Worm (Caenorhabditis elegans): Measurements from ENCODE around the gene mcm-10.

DNA sequence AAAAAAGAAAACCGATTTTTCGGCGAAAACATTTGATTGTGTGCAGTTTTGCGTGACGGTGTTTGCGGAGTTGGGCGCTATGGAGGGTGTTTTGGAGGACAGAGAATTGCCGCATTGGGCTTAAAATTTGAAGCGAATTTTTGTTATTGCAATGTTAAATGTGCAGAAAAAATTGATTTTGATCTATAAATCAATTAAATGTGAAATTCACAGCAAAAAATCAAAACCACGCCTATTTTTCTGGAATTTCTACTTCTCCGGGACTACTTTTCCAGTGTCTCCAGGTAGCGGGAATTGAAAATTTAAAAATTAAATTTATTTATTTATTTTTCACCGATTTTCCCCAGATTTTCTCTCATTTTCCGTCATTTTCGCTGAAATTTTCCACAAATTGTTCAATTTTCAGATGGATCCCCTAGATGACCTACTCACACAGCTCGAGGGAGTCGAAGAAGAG, at the start of gene mcm-10:
- TF ChIP-seq T22C8.4 (GFP tag; IDR thresholded peaks at IDR 0.05) (no peak; the same call in 1 of the 2 replicates), klf-2 (GFP tag; conservative IDR thresholded peaks at IDR 0.05) (peak; percentile 68; the same call in 1 of the 2 replicates), ztf-29 (GFP tag; IDR thresholded peaks at IDR 0.05) (peak; percentile 40; the same call in 1 of the 2 replicates), tab-1 (GFP tag; IDR thresholded peaks at IDR 0.05) (no peak), ztf-23 (GFP tag; IDR thresholded peaks at IDR 0.05) (peak; percentile 76; the same call in 1 of the 2 replicates), ref-1 (GFP tag; conservative IDR thresholded peaks at IDR 0.05) (no peak), flt-1 (GFP tag; IDR thresholded peaks at IDR 0.05) (peak; percentile 31; the same call in 1 of the 2 replicates)

All from whole organism, midembryonic.